Worm (Caenorhabditis elegans): ENCODE measurements around the gene clec-212.

The clec-212 gene

ce11 chrV:7604858-7605257 is 34.7 kb upstream of the clec-212 start, which contains the start of gene clec-213:
Gene clec-213 (plus strand): TSS chrV:7605158.
- TF ChIP-seq ceh-8 (GFP tag; optimal IDR thresholded peaks at IDR 0.05) (no peak), unc-30 (tag; optimal IDR thresholded peaks at IDR 0.05) (no peak)

ce11 chrV:7603404-7603803 is 33.2 kb upstream of the clec-212 start, which contains the start of gene C50E3.11:
Gene C50E3.11 (minus strand): TSS chrV:7603486.
- TF ChIP-seq Y116A8C.19 (tag; optimal IDR thresholded peaks at IDR 0.05; ENCODE audit: borderline replicate concordance) (no peak), ceh-90 (tag; optimal IDR thresholded peaks at IDR 0.05) (no peak), ceh-82 (tag; optimal IDR thresholded peaks at IDR 0.05) (no peak), ceh-8 (GFP tag; optimal IDR thresholded peaks at IDR 0.05) (no peak), lin-14 (GFP tag; optimal IDR thresholded peaks at IDR 0.05) (no peak), skn-1 (tag; optimal IDR thresholded peaks at IDR 0.05) (no peak), unc-98 (GFP tag; IDR thresholded peaks at IDR 0.05) (no peak), lin-15B (tag; optimal IDR thresholded peaks at IDR 0.05) (no peak), fkh-4 (tag; optimal IDR thresholded peaks at IDR 0.05; ENCODE audit: borderline replicate concordance) (no peak), ceh-88 (GFP tag; IDR thresholded peaks at IDR 0.05) (no peak), mdl-1 (tag; optimal IDR thresholded peaks at IDR 0.05) (no peak), tlp-1 (tag; optimal IDR thresholded peaks at IDR 0.05) (no peak)

- no peak for TF ChIP-seq unc-62 (GFP tag; optimal IDR thresholded peaks at IDR 0.05)
- no peak for TF ChIP-seq nhr-71 (tag; optimal IDR thresholded peaks at IDR 0.05)
- TF ChIP-seq C16A3.4 (tag; optimal IDR thresholded peaks at IDR 0.05) = no peak
- no peak for TF ChIP-seq mep-1 (tag; optimal IDR thresholded peaks at IDR 0.05)
- no peak for TF ChIP-seq mdl-1 (tag; optimal IDR thresholded peaks at IDR 0.05)
- no peak for TF ChIP-seq ztf-4 (tag; optimal IDR thresholded peaks at IDR 0.05)
- TF ChIP-seq blmp-1 (tag; optimal IDR thresholded peaks at IDR 0.05) = no peak
- no peak for TF ChIP-seq isw-1 (GFP tag; IDR thresholded peaks at IDR 0.05)
- TF ChIP-seq ceh-88 (GFP tag; IDR thresholded peaks at IDR 0.05) = no peak
- no peak for TF ChIP-seq vab-15 (tag; optimal IDR thresholded peaks at IDR 0.05)
These were observed 31.3 kb upstream of the clec-212 start, which contains the start of gene scl-26 for ce11 chrV:7601443-7601842. Gene scl-26 (minus strand): TSS chrV:7601543.

ce11 chrV:7600149-7600548 is 30.0 kb upstream of the clec-212 start, which contains the start of gene C50E3.9:
Gene C50E3.9 (minus strand): TSS chrV:7600249.
- no peak for TF ChIP-seq alr-1 (tag; optimal IDR thresholded peaks at IDR 0.05; ENCODE audit: borderline replicate concordance)
- TF ChIP-seq ceh-82 (tag; optimal IDR thresholded peaks at IDR 0.05) = no peak
- TF ChIP-seq mef-2 (tag; optimal IDR thresholded peaks at IDR 0.05) = no peak
- TF ChIP-seq aha-1 (tag; optimal IDR thresholded peaks at IDR 0.05) = no peak

ce11 chrV:7598269-7598668 is 28.1 kb upstream of the clec-212 start, which contains the start of gene C50E3.7:
Gene C50E3.7 (minus strand): TSS chrV:7598369.
- TF ChIP-seq ztf-11 (tag; optimal IDR thresholded peaks at IDR 0.05) (no peak), ceh-8 (GFP tag; optimal IDR thresholded peaks at IDR 0.05) (no peak), ztf-4 (tag; optimal IDR thresholded peaks at IDR 0.05) (no peak), nhr-19 (GFP tag; conservative IDR thresholded peaks at IDR 0.05) (no peak), isw-1 (GFP tag; IDR thresholded peaks at IDR 0.05) (no peak), elt-2 (tag; optimal IDR thresholded peaks at IDR 0.05) (no peak), lin-35 (GFP tag; optimal IDR thresholded peaks at IDR 0.05) (no peak), mef-2 (tag; optimal IDR thresholded peaks at IDR 0.05) (no peak), unc-86 (tag; optimal IDR thresholded peaks at IDR 0.05) (no peak), C16A3.4 (tag; optimal IDR thresholded peaks at IDR 0.05) (no peak), ces-1 (GFP tag; optimal IDR thresholded peaks at IDR 0.05) (no peak), F16B12.6 (tag; optimal IDR thresholded peaks at IDR 0.05) (no peak)

- TF ChIP-seq mab-9 (GFP tag; IDR thresholded peaks at IDR 0.05) (no peak), unc-86 (tag; optimal IDR thresholded peaks at IDR 0.05) (no peak), nhr-84 (tag; optimal IDR thresholded peaks at IDR 0.05) (no peak), hpl-2 (GFP tag; optimal IDR thresholded peaks at IDR 0.05) (no peak), nhr-19 (GFP tag; conservative IDR thresholded peaks at IDR 0.05) (no peak), grh-1 (GFP tag; IDR thresholded peaks at IDR 0.05) (no peak), sox-4 (tag; optimal IDR thresholded peaks at IDR 0.05) (no peak), efl-1 (optimal IDR thresholded peaks at IDR 0.05) (no peak), efl-1 (GFP tag; optimal IDR thresholded peaks at IDR 0.05 in 1 of 2) (no peak), lir-3 (tag; optimal IDR thresholded peaks at IDR 0.05; ENCODE audit: poor library complexity) (no peak), nhr-28 (tag; optimal IDR thresholded peaks at IDR 0.05) (no peak)
These were observed 24.9 kb upstream of the clec-212 start for ce11 chrV:7595132-7595531.
